Worm (Caenorhabditis elegans) whole organism, mixed stage, embryonic: ENCODE data around the gene alh-8.
A peak's percentile ranks its signal among the peaks of the same experiment; 100 is the strongest.

ENCODE experiments used
- elt-3 ChIP-seq: fragments of 150-350 bp; optimal IDR thresholded peaks from 2 replicates; lab custom pipeline; 2014; ENCODE audit warnings: missing biosample characterization, missing genetic modification characterization
- lsy-2 ChIP-seq: fragments of 150-350 bp; optimal IDR thresholded peaks from 2 replicates; lab custom pipeline; 2014; ENCODE audit warnings: missing biosample characterization, missing genetic modification characterization
- mab-5 ChIP-seq: fragments of 150-350 bp; optimal IDR thresholded peaks from 2 replicates; lab custom pipeline; 2014; ENCODE audit warnings: missing biosample characterization, missing genetic modification characterization
- mep-1 ChIP-seq: fragments of 150-350 bp; optimal IDR thresholded peaks from 2 replicates; lab custom pipeline; 2017; ENCODE audit warnings: missing biosample characterization, missing genetic modification reagents, missing genetic modification characterization, inconsistent platforms
- nhr-12 ChIP-seq: fragments of 150-350 bp; optimal IDR thresholded peaks from 2 replicates; lab custom pipeline; 2014; ENCODE audit warnings: missing biosample characterization, missing genetic modification characterization
- nhr-237 ChIP-seq: fragments of 150-350 bp; optimal IDR thresholded peaks from 2 replicates; lab custom pipeline; 2014; ENCODE audit warnings: missing biosample characterization, missing genetic modification characterization
- nhr-28 ChIP-seq: fragments of 150-350 bp; optimal IDR thresholded peaks from 2 replicates; lab custom pipeline; 2014; ENCODE audit warnings: missing biosample characterization, missing genetic modification characterization
- nhr-76 ChIP-seq: sonication (generic microtip); optimal IDR thresholded peaks from 2 replicates; lab custom pipeline; 2017; ENCODE audit warnings: missing biosample characterization, missing genetic modification characterization
- pha-4 ChIP-seq: fragments of 150-350 bp; optimal IDR thresholded peaks from 2 replicates; lab custom pipeline; 2018; ENCODE audit warnings: missing biosample characterization, missing genetic modification reagents, missing genetic modification characterization
- sem-2 ChIP-seq: fragments of 200-800 bp; sonication (Bioruptor generic); optimal IDR thresholded peaks from 2 replicates; lab custom pipeline; 2018; ENCODE audit warnings: mild to moderate bottlenecking, missing genetic modification characterization, missing compliant biosample characterization
- snpc-4 ChIP-seq: fragments of 150-350 bp; optimal IDR thresholded peaks from 2 replicates; lab custom pipeline; 2014; ENCODE audit warnings: missing biosample characterization, missing genetic modification characterization
- unc-39 ChIP-seq: fragments of 150-350 bp; optimal IDR thresholded peaks from 2 replicates; lab custom pipeline; 2014; ENCODE audit warnings: missing biosample characterization, missing genetic modification characterization
- unc-62 ChIP-seq: fragments of 150-350 bp; optimal IDR thresholded peaks from 2 replicates; lab custom pipeline; 2014; ENCODE audit warnings: missing biosample characterization, missing genetic modification reagents, missing genetic modification characterization
- zip-8 ChIP-seq: fragments of 150-350 bp; optimal IDR thresholded peaks from 2 replicates; lab custom pipeline; 2014; ENCODE audit warnings: missing biosample characterization, missing genetic modification characterization

DNA sequence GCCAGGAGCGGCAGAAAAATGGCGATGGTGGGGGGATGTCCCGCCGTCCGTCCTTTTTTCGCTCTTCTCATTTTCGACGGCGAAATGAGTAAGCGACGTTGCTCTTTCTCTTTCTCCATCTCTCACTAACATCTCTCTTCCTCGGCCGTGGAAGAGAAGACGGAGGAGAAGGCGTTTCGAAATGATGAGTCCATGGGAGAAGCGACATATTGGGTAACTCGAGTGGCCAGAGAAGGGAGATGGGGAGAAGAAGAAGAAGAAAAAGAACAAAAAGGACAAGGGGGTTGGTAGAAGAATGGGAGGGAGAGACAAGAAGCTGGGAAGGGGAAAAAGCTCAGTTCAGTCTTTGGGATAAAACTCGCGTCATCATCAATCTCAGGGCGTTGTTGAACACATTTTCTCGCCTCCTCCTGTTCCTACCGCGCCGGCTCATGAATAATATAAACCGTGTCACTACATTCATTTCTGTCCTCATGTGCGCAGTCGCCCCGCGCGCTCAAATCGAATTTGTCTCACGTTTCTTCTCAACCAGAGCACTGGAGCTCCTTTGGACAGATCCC is 22.8 kb downstream of the alh-8 start:
- TF ChIP-seq unc-39 (tag; lab: Kevin White, UChicago) (no peak), nhr-76 (tag; lab: Kevin White, UChicago) (no peak), snpc-4 (tag; lab: Kevin White, UChicago) (no peak), elt-3 (tag; lab: Kevin White, UChicago) (no peak), nhr-28 (tag; lab: Kevin White, UChicago) (no peak), mab-5 (tag; lab: Kevin White, UChicago) (no peak), nhr-237 (tag; lab: Kevin White, UChicago) (no peak), mep-1 (tag; lab: Kevin White, UChicago) (peak; percentile 22), lsy-2 (tag; lab: Kevin White, UChicago) (no peak), nhr-12 (tag; lab: Kevin White, UChicago) (no peak), unc-62 (GFP tag; lab: Kevin White, UChicago) (peak; percentile 15), pha-4 (tag; lab: Kevin White, UChicago) (no peak), sem-2 (no peak), zip-8 (no peak)
